Worm (Caenorhabditis elegans) whole organism, L3 larva: ENCODE results near the gene raga-1.

Experiments used
- ceh-16 ChIP-seq: sonication (generic microtip); optimal IDR thresholded peaks from 2 replicates; lab custom pipeline; 2017; ENCODE audit warnings: missing biosample characterization, missing genetic modification characterization
- daf-12 ChIP-seq: fragments of 150-350 bp; optimal IDR thresholded peaks from 2 replicates; lab custom pipeline; 2014; ENCODE audit warnings: missing biosample characterization, missing genetic modification reagents, missing genetic modification characterization
- egl-5 ChIP-seq: fragments of 150-350 bp; optimal IDR thresholded peaks from 2 replicates; lab custom pipeline; 2017; ENCODE audit warnings: missing biosample characterization, missing genetic modification reagents, missing genetic modification characterization, inconsistent platforms
- elt-1 ChIP-seq: fragments of 150-350 bp; optimal IDR thresholded peaks from 2 replicates; lab custom pipeline; 2014; ENCODE audit warnings: missing biosample characterization, missing genetic modification characterization
- elt-2 ChIP-seq: sonication (generic microtip); optimal IDR thresholded peaks from 2 replicates; lab custom pipeline; 2016; ENCODE audit warnings: missing genetic modification reagents, mild to moderate bottlenecking, missing genetic modification characterization, missing compliant biosample characterization
- eor-1 ChIP-seq, 2 experiments: fragments of 150-350 bp; optimal IDR thresholded peaks; 2 replicates each; lab custom pipeline; 2014 to 2018; ENCODE audit warnings: missing biosample characterization in 2 of 2, missing genetic modification characterization in 2 of 2
- fkh-10 ChIP-seq: sonication (generic microtip); optimal IDR thresholded peaks from 2 replicates; lab custom pipeline; 2017; ENCODE audit warnings: missing biosample characterization, missing genetic modification reagents, missing genetic modification characterization
- fos-1 ChIP-seq: fragments of 150-350 bp; optimal IDR thresholded peaks from 2 replicates; lab custom pipeline; 2014; ENCODE audit warnings: missing biosample characterization, missing genetic modification characterization
- mdl-1 ChIP-seq: fragments of 150-350 bp; optimal IDR thresholded peaks from 2 replicates; lab custom pipeline; 2014; ENCODE audit warnings: missing biosample characterization, missing genetic modification characterization
- mml-1 ChIP-seq: fragments of 150-350 bp; sonication (generic microtip); optimal IDR thresholded peaks from 3 replicates; lab custom pipeline; 2014; ENCODE audit warnings: missing biosample characterization, missing genetic modification characterization
- nhr-25 ChIP-seq: sonication (generic microtip); optimal IDR thresholded peaks from 2 replicates; lab custom pipeline; 2017; ENCODE audit warnings: missing biosample characterization, missing genetic modification characterization
- nhr-76 ChIP-seq: fragments of 150-350 bp; sonication (generic microtip); optimal IDR thresholded peaks from 5 replicates; lab custom pipeline; 2014; ENCODE audit warnings: missing biosample characterization, missing genetic modification characterization
- sea-2 ChIP-seq: fragments of 150-350 bp; sonication (generic microtip); optimal IDR thresholded peaks from 4 replicates; lab custom pipeline; 2014; ENCODE audit warnings: missing biosample characterization, missing genetic modification reagents, missing genetic modification characterization
- snpc-4 ChIP-seq: fragments of 150-350 bp; optimal IDR thresholded peaks from 2 replicates; lab custom pipeline; 2014; ENCODE audit warnings: missing biosample characterization, missing genetic modification characterization
- tbx-2 ChIP-seq: sonication (generic microtip); optimal IDR thresholded peaks from 2 replicates; lab custom pipeline; 2016; ENCODE audit warnings: mild to moderate bottlenecking, missing genetic modification characterization, missing compliant biosample characterization
- ztf-11 ChIP-seq: fragments of 150-350 bp; optimal IDR thresholded peaks from 2 replicates; lab custom pipeline; 2014; ENCODE audit warnings: missing biosample characterization, missing genetic modification characterization

Gene raga-1

ce11 chrII:11349892-11350291 is 48.7 kb downstream of the raga-1 start, which contains the start of gene dph-5:
Gene dph-5 (plus strand): TSS chrII:11350192.
- no peak for TF ChIP-seq sea-2 (GFP tag; lab: Kevin White, UChicago)
- TF ChIP-seq, all 47 proteins: peak for 0

- TF ChIP-seq eor-1 (tag; optimal IDR thresholded peaks at IDR 0.05; lab: Kevin White, UChicago) (no peak), tbx-2 (no peak), mdl-1 (tag; lab: Kevin White, UChicago) (no peak), elt-1 (tag; lab: Kevin White, UChicago) (no peak), egl-5 (tag; lab: Kevin White, UChicago) (no peak), fkh-10 (no peak), ztf-11 (tag; lab: Kevin White, UChicago) (no peak), daf-12 (tag; lab: Kevin White, UChicago) (no peak), snpc-4 (tag; lab: Kevin White, UChicago) (no peak), ceh-16 (no peak), nhr-76 (tag; lab: Kevin White, UChicago) (no peak), fos-1 (tag; lab: Kevin White, UChicago) (no peak), mml-1 (no peak), nhr-25 (tag; lab: Kevin White, UChicago) (no peak), elt-2 (tag; lab: Kevin White, UChicago) (no peak)
Measured at ce11 chrII:11351599-11351998, 50.4 kb downstream of the raga-1 start, which contains the start of gene clh-2. Gene clh-2 (plus strand): TSS chrII:11351899.
